Worm (Caenorhabditis elegans): ENCODE results near the gene srh-271.

DNA sequence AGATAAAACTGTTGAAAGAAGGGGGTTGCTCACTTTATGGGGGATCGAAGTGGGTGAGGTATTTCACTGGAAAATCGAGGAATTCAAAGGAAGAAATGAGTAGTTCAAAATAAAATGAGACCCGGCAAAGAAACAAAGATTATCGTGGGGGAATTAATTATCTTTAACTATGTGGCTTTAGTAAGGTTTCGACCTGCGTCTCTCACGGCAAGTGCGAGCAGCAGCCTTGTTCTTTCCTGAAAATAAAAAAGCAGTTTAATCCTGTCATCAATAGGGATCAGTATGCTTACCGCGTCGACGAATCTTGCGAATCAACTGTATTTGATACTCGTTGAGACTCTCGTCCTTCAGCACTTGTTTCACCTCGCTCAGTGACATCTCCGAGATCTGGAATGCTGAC, at the start of gene srh-271:
- TF ChIP-seq hlh-1 (tag; optimal IDR thresholded peaks at IDR 0.05) (no peak), ham-2 (GFP tag; optimal IDR thresholded peaks at IDR 0.05) (no peak), nhr-28 (tag; optimal IDR thresholded peaks at IDR 0.05) (no peak), elt-1 (tag; optimal IDR thresholded peaks at IDR 0.05; ENCODE audit: borderline replicate concordance, insufficient read depth) (no peak)

All from whole organism, mixed stage, embryonic.